Fruit fly (Drosophila melanogaster) whole organism, embryonic: ENCODE results near the gene Paics.
A peak's percentile ranks its signal among the peaks of the same experiment; 100 is the strongest.

Experiments
- ATbp ChIP-seq: fragments of 200-800 bp; sonication (Bioruptor generic); optimal IDR thresholded peaks from 2 replicates; lab custom pipeline; 2017; ENCODE audit warnings: missing biosample characterization, mild to moderate bottlenecking, missing genetic modification characterization, missing genetic modification reagents
- Abd-B ChIP-seq: fragments of 200-800 bp; sonication (Bioruptor generic); optimal IDR thresholded peaks from 2 replicates; lab custom pipeline; 2018; ENCODE audit warnings: missing biosample characterization, mild to moderate bottlenecking, missing genetic modification characterization, moderate library complexity
- CG10543 ChIP-seq: fragments of 200-800 bp; sonication (Bioruptor generic); optimal IDR thresholded peaks from 3 replicates; lab custom pipeline; 2017; ENCODE audit warnings: missing biosample characterization, mild to moderate bottlenecking, missing genetic modification characterization, moderate library complexity
- CG10654 ChIP-seq: fragments of 200-800 bp; sonication (Bioruptor generic); optimal IDR thresholded peaks from 2 replicates; lab custom pipeline; 2016; ENCODE audit warnings: missing biosample characterization, missing genetic modification characterization
- CG11247 ChIP-seq: fragments of 200-800 bp; sonication (Bioruptor generic); IDR thresholded peaks from 2 replicates; pipeline ENCODE4 v1.3.6; 2022; ENCODE audit warnings: missing biosample characterization, missing genetic modification characterization
- CG11504 ChIP-seq: fragments of 200-800 bp; sonication (Bioruptor generic); optimal IDR thresholded peaks from 3 replicates; lab custom pipeline; 2019; ENCODE audit warnings: missing biosample characterization, mild to moderate bottlenecking, missing genetic modification characterization, moderate library complexity
- CG11560 ChIP-seq: fragments of 200-800 bp; sonication (Bioruptor generic); IDR thresholded peaks from 3 replicates; pipeline ENCODE4 v1.3.6; 2022; ENCODE audit warnings: missing biosample characterization, missing genetic modification characterization
- CG11723 ChIP-seq: fragments of 200-800 bp; sonication (Bioruptor generic); optimal IDR thresholded peaks from 2 replicates; lab custom pipeline; 2017; ENCODE audit warnings: missing biosample characterization, mild to moderate bottlenecking, missing genetic modification characterization
- CG12299 ChIP-seq: fragments of 200-800 bp; sonication (Bioruptor generic); optimal IDR thresholded peaks from 2 replicates; lab custom pipeline; 2018; ENCODE audit warnings: missing biosample characterization, mild to moderate bottlenecking, missing genetic modification characterization
- CG12659 ChIP-seq: fragments of 200-800 bp; sonication (Bioruptor generic); optimal IDR thresholded peaks from 3 replicates; lab custom pipeline; 2017; ENCODE audit warnings: mild to moderate bottlenecking, missing biosample characterization, missing genetic modification reagents, missing genetic modification characterization
- CG14710 ChIP-seq: fragments of 200-800 bp; sonication (Bioruptor generic); optimal IDR thresholded peaks from 3 replicates; lab custom pipeline; 2019; ENCODE audit warnings: missing biosample characterization, mild to moderate bottlenecking, missing genetic modification characterization, moderate library complexity
- CG15269 ChIP-seq: fragments of 200-800 bp; sonication (Bioruptor generic); optimal IDR thresholded peaks from 2 replicates; lab custom pipeline; 2018; ENCODE audit warnings: missing biosample characterization, mild to moderate bottlenecking, missing genetic modification characterization, moderate library complexity
- CG16815 ChIP-seq: fragments of 200-800 bp; sonication (Bioruptor generic); optimal IDR thresholded peaks from 3 replicates; lab custom pipeline; 2017; ENCODE audit warnings: missing biosample characterization, mild to moderate bottlenecking, missing genetic modification characterization
- CG18011 ChIP-seq: fragments of 200-800 bp; sonication (Bioruptor generic); optimal IDR thresholded peaks from 2 replicates; lab custom pipeline; 2017; ENCODE audit warnings: missing biosample characterization, missing genetic modification characterization, mild to moderate bottlenecking, moderate library complexity, missing genotype
- CG1832 ChIP-seq: fragments of 200-800 bp; sonication (Bioruptor generic); optimal IDR thresholded peaks from 2 replicates; lab custom pipeline; 2017; ENCODE audit warnings: missing biosample characterization, mild to moderate bottlenecking, missing genetic modification characterization, inconsistent platforms
- CG2712 ChIP-seq: fragments of 200-800 bp; optimal IDR thresholded peaks from 3 replicates; lab custom pipeline; 2019; ENCODE audit warnings: missing biosample characterization, mild to moderate bottlenecking, missing genetic modification characterization, moderate library complexity
- CG30403 ChIP-seq: fragments of 200-800 bp; sonication (Bioruptor generic); optimal IDR thresholded peaks from 3 replicates; lab custom pipeline; 2016; ENCODE audit warnings: missing biosample characterization, missing genetic modification characterization
- CG34376 ChIP-seq: fragments of 200-800 bp; sonication (Bioruptor generic); optimal IDR thresholded peaks from 2 replicates; lab custom pipeline; 2018; ENCODE audit warnings: missing biosample characterization, mild to moderate bottlenecking, missing genetic modification characterization
- CG5180 ChIP-seq: fragments of 200-800 bp; sonication (Bioruptor generic); optimal IDR thresholded peaks from 3 replicates; lab custom pipeline; 2017; ENCODE audit warnings: missing biosample characterization, missing genetic modification characterization, mild to moderate bottlenecking, moderate library complexity, missing genetic modification reagents
- CG6175 ChIP-seq: fragments of 200-800 bp; sonication (Bioruptor generic); IDR thresholded peaks from 3 replicates; pipeline ENCODE4 v1.3.6; 2022; ENCODE audit warnings: missing biosample characterization, missing genetic modification characterization
- CG7745 ChIP-seq: fragments of 200-800 bp; sonication (Bioruptor generic); optimal IDR thresholded peaks from 2 replicates; lab custom pipeline; 2018; ENCODE audit warnings: missing biosample characterization, mild to moderate bottlenecking, missing genetic modification characterization, moderate library complexity
- CG8924 ChIP-seq: fragments of 200-800 bp; optimal IDR thresholded peaks from 3 replicates; lab custom pipeline; 2019; ENCODE audit warnings: missing biosample characterization, mild to moderate bottlenecking, missing genetic modification characterization, moderate library complexity
- Dad ChIP-seq: fragments of 200-800 bp; sonication (Bioruptor generic); optimal IDR thresholded peaks from 3 replicates; lab custom pipeline; 2016; ENCODE audit warnings: missing biosample characterization, missing genetic modification characterization
- Eip74EF ChIP-seq, 2 experiments: fragments of 200-800 bp in 1 of 2; fragments of >200 bp in 1 of 2; sonication (Bioruptor generic) in 1 of 2; optimal IDR thresholded peaks; 2 replicates each; lab custom pipeline; 2017 to 2019; ENCODE audit warnings: missing biosample characterization in 2 of 2, missing genetic modification characterization in 2 of 2, mild to moderate bottlenecking in 1 of 2, moderate library complexity in 1 of 2
- Gug ChIP-seq: fragments of 200-800 bp; sonication (Bioruptor generic); IDR thresholded peaks from 4 replicates; pipeline ENCODE4 v1.3.6; 2022; ENCODE audit warnings: missing biosample characterization, missing genetic modification characterization
- Myb ChIP-seq: fragments of 200-800 bp; sonication (Bioruptor generic); optimal IDR thresholded peaks from 2 replicates; lab custom pipeline; 2016; ENCODE audit warnings: missing biosample characterization, missing genetic modification characterization
- Neu2 ChIP-seq: fragments of 200-800 bp; sonication (Bioruptor generic); optimal IDR thresholded peaks from 3 replicates; lab custom pipeline; 2016; ENCODE audit warnings: missing biosample characterization, missing genetic modification characterization, borderline replicate concordance
- Spps ChIP-seq: fragments of 200-800 bp; sonication (Bioruptor generic); optimal IDR thresholded peaks from 2 replicates; lab custom pipeline; 2018; ENCODE audit warnings: missing biosample characterization, mild to moderate bottlenecking, missing genetic modification characterization
- Trl ChIP-seq, 3 experiments: fragments of >200 bp in 2 of 3; fragments of 200-800 bp in 1 of 3; sonication (Bioruptor generic) in 1 of 3; optimal IDR thresholded peaks; 2 replicates in 1 of 3; 3 replicates in 2 of 3; lab custom pipeline; 2016 to 2017; ENCODE audit warnings: missing biosample characterization in 1 of 3, missing genetic modification characterization in 1 of 3
- Xrp1 ChIP-seq: fragments of 200-800 bp; sonication (Bioruptor generic); IDR thresholded peaks from 2 replicates; pipeline ENCODE4 v1.3.6; 2022; ENCODE audit warnings: missing biosample characterization, missing genetic modification characterization
- ac ChIP-seq: fragments of 200-800 bp; sonication (Bioruptor generic); optimal IDR thresholded peaks from 3 replicates; lab custom pipeline; 2017; ENCODE audit warnings: missing biosample characterization, mild to moderate bottlenecking, missing genetic modification characterization
- bsh ChIP-seq, 2 experiments: fragments of 200-800 bp; sonication (Bioruptor generic); optimal IDR thresholded peaks; 2 replicates each; lab custom pipeline; 2017 to 2018; ENCODE audit warnings: mild to moderate bottlenecking in 2 of 2, missing biosample characterization in 2 of 2, missing genetic modification characterization in 2 of 2, moderate library complexity in 1 of 2
- chif ChIP-seq, 2 experiments: fragments of 200-800 bp; sonication (Bioruptor generic); optimal IDR thresholded peaks; 3 replicates each; lab custom pipeline; 2016; ENCODE audit warnings: missing biosample characterization in 2 of 2, missing genetic modification characterization in 2 of 2
- dati ChIP-seq: fragments of 200-800 bp; sonication (Bioruptor generic); IDR thresholded peaks from 2 replicates; pipeline ENCODE4 v1.3.6; 2022; ENCODE audit warnings: missing biosample characterization, missing genetic modification characterization
- exex ChIP-seq: fragments of 200-800 bp; sonication (Bioruptor generic); optimal IDR thresholded peaks from 4 replicates; lab custom pipeline; 2018; ENCODE audit warnings: missing biosample characterization, mild to moderate bottlenecking, missing genetic modification characterization, moderate library complexity
- fd102C ChIP-seq: fragments of 200-800 bp; sonication (Bioruptor generic); optimal IDR thresholded peaks from 2 replicates; lab custom pipeline; 2018; ENCODE audit warnings: missing biosample characterization, mild to moderate bottlenecking, missing genetic modification characterization, moderate library complexity
- gcm2 ChIP-seq: fragments of 200-800 bp; sonication (Bioruptor generic); optimal IDR thresholded peaks from 2 replicates; lab custom pipeline; 2016; ENCODE audit warnings: missing biosample characterization, missing genetic modification characterization
- gem ChIP-seq: fragments of 200-800 bp; sonication (Bioruptor generic); optimal IDR thresholded peaks from 2 replicates; lab custom pipeline; 2019; ENCODE audit warnings: missing biosample characterization, mild to moderate bottlenecking, missing genetic modification characterization, moderate library complexity
- klu ChIP-seq: fragments of 200-800 bp; sonication (Bioruptor generic); IDR thresholded peaks from 2 replicates; pipeline ENCODE4 v1.3.6; 2022; ENCODE audit warnings: missing biosample characterization, missing genetic modification characterization
- repo ChIP-seq: fragments of 200-800 bp; sonication (Bioruptor generic); optimal IDR thresholded peaks from 2 replicates; lab custom pipeline; 2016; ENCODE audit warnings: missing biosample characterization, missing genetic modification characterization
- run ChIP-seq: fragments of 200-800 bp; sonication (Bioruptor generic); optimal IDR thresholded peaks from 3 replicates; lab custom pipeline; 2018; ENCODE audit warnings: missing biosample characterization, mild to moderate bottlenecking, missing genetic modification characterization
- stwl ChIP-seq: fragments of 200-800 bp; sonication (Bioruptor generic); optimal IDR thresholded peaks from 3 replicates; lab custom pipeline; 2018; ENCODE audit warnings: missing biosample characterization, mild to moderate bottlenecking, missing genetic modification characterization, moderate library complexity
- sug ChIP-seq: fragments of 200-800 bp; optimal IDR thresholded peaks from 2 replicates; lab custom pipeline; 2019; ENCODE audit warnings: missing biosample characterization, mild to moderate bottlenecking, missing genetic modification characterization, moderate library complexity
- tll ChIP-seq, 2 experiments: fragments of 200-800 bp in 1 of 2; fragments of >200 bp in 1 of 2; sonication (Bioruptor generic) in 1 of 2; optimal IDR thresholded peaks; 2 replicates each; lab custom pipeline; 2017 to 2019; ENCODE audit warnings: missing biosample characterization in 2 of 2, missing genetic modification characterization in 2 of 2, mild to moderate bottlenecking in 1 of 2, moderate library complexity in 1 of 2
- trem ChIP-seq: fragments of 200-800 bp; optimal IDR thresholded peaks from 3 replicates; lab custom pipeline; 2019; ENCODE audit warnings: missing biosample characterization, mild to moderate bottlenecking, missing genetic modification characterization, moderate library complexity
- zfh1 ChIP-seq: fragments of 200-800 bp; sonication (Bioruptor generic); IDR thresholded peaks from 3 replicates; pipeline ENCODE4 v1.3.6; 2022; ENCODE audit warnings: missing biosample characterization, missing genetic modification characterization

The Paics gene

dm6 chrX:12747746-12748710 is 12.4 kb downstream of the Paics start (continued):
- TF ChIP-seq CG10654 (peak; percentile 15), Spps (tag; lab: Kevin White, UChicago) (peak; percentile 49), CG15269 (tag; lab: Kevin White, UChicago) (peak; percentile 61), CG12659 (GFP tag; lab: Kevin White, UChicago) (peak; percentile 42), dati (no peak), CG5180 (peak; percentile 59), CG34376 (no peak), ATbp (peak; percentile 33), CG11723 (GFP tag; lab: Kevin White, UChicago) (no peak), chif (GFP tag; optimal IDR thresholded peaks at IDR 0.05; lab: Kevin White, UChicago) (no peak), CG12299 (tag; lab: Kevin White, UChicago) (no peak), CG2712 (tag; lab: Kevin White, UChicago) (peak; percentile 89), CG16815 (GFP tag; lab: Kevin White, UChicago) (peak; percentile 25), Trl (optimal IDR thresholded peaks at IDR 0.05; lab: Kevin White, UChicago) (no peak), Trl (GFP tag; optimal IDR thresholded peaks at IDR 0.05; lab: Kevin White, UChicago) (no peak), CG11560 (no peak), Dad (GFP tag; lab: Kevin White, UChicago) (no peak), CG1832 (peak; percentile 30), CG11247 (GFP tag; lab: Robert Waterston, UW) (no peak), exex (tag; lab: Kevin White, UChicago) (peak; percentile 23), fd102C (GFP tag; lab: Kevin White, UChicago) (peak; percentile 18), Myb (no peak), CG8924 (tag; lab: Kevin White, UChicago) (peak; percentile 89), CG14710 (peak; percentile 79), ac (GFP tag; lab: Kevin White, UChicago) (no peak), CG7745 (peak; percentile 37), tll (GFP tag; optimal IDR thresholded peaks at IDR 0.05; lab: Kevin White, UChicago) (peak in 1 of 2 experiments; percentile 57), CG30403 (peak; percentile 49), stwl (tag; lab: Kevin White, UChicago) (peak; percentile 17), CG18011 (GFP tag; lab: Kevin White, UChicago) (no peak), Neu2 (GFP tag; lab: Kevin White, UChicago) (no peak), CG6175 (GFP tag; lab: Robert Waterston, UW) (no peak), Eip74EF (GFP tag; optimal IDR thresholded peaks at IDR 0.05; lab: Kevin White, UChicago) (peak in 1 of 2 experiments; percentile 59), CG11504 (peak; percentile 83), bsh (GFP tag; optimal IDR thresholded peaks at IDR 0.05; lab: Kevin White, UChicago) (peak in 1 of 2 experiments; percentile 77), Xrp1 (peak; percentile 79), trem (tag; lab: Kevin White, UChicago) (peak; percentile 67), repo (GFP tag; lab: Kevin White, UChicago) (no peak), sug (tag; lab: Kevin White, UChicago) (peak; percentile 4), CG10543 (GFP tag; lab: Kevin White, UChicago) (peak; percentile 3), zfh1 (0 out of 3 replicates have a peak, but pooled peaks have one; percentile 13), run (tag; lab: Kevin White, UChicago) (peak; percentile 40), Abd-B (GFP tag; lab: Kevin White, UChicago) (no peak), Gug (no peak), gcm2 (GFP tag; lab: Kevin White, UChicago) (no peak), klu (GFP tag; lab: Robert Waterston, UW) (no peak; the same call in 1 of the 2 replicates), gem (peak; percentile 87)
